Fruit fly (Drosophila melanogaster): ENCODE measurements around the gene Coq4.

Gene Coq4

dm6 chr3L:17428779-17429178 lies 4.6 kb downstream of the Coq4 start, which contains the start of gene Gorab (continued):
- TF ChIP-seq CG7271 (tag; optimal IDR thresholded peaks at IDR 0.05) (peak; percentile 77), p53 (GFP tag; optimal IDR thresholded peaks at IDR 0.05) (no peak), ttk (GFP tag; IDR thresholded peaks at IDR 0.05) (peak; percentile 95), zfh2 (GFP tag; optimal IDR thresholded peaks at IDR 0.05) (peak; percentile 67), CG12299 (tag; optimal IDR thresholded peaks at IDR 0.05) (peak; percentile 26), CG31365 (tag; optimal IDR thresholded peaks at IDR 0.05) (no peak), CG32767 (GFP tag; IDR thresholded peaks at IDR 0.05) (peak; percentile 89), CG17568 (GFP tag; optimal IDR thresholded peaks at IDR 0.05) (peak; percentile 68), grau (tag; optimal IDR thresholded peaks at IDR 0.05) (peak; percentile 85), H2.0 (GFP tag; IDR thresholded peaks at IDR 0.05) (peak; percentile 95), ERR (GFP tag; optimal IDR thresholded peaks at IDR 0.05) (peak; percentile 32), CG14441 (GFP tag; IDR thresholded peaks at IDR 0.05) (peak; percentile 97), D19B (GFP tag; optimal IDR thresholded peaks at IDR 0.05) (peak; percentile 67), CG11085 (GFP tag; IDR thresholded peaks at IDR 0.05) (peak; percentile 94), emc (GFP tag; optimal IDR thresholded peaks at IDR 0.05) (peak; percentile 38), Med (GFP tag) (peak; percentile 95), trh (GFP tag; optimal IDR thresholded peaks at IDR 0.05) (peak; percentile 72), ranshi (GFP tag; IDR thresholded peaks at IDR 0.05) (peak; percentile 92), ci (GFP tag; IDR thresholded peaks at IDR 0.05) (peak; percentile 94), CG12219 (GFP tag; optimal IDR thresholded peaks at IDR 0.05) (peak; percentile 26), Oaz (GFP tag; IDR thresholded peaks at IDR 0.05) (peak; percentile 80), chinmo (GFP tag; IDR thresholded peaks at IDR 0.05; ENCODE audit: partially characterized antibody) (0 out of 4 replicates have a peak, but pooled peaks have one; percentile 5), CG11504 (tag; optimal IDR thresholded peaks at IDR 0.05) (peak; percentile 87), Optix (GFP tag; IDR thresholded peaks at IDR 0.05) (peak; percentile 92), slp2 (GFP tag; optimal IDR thresholded peaks at IDR 0.05) (peak; percentile 72), Mes4 (GFP tag; optimal IDR thresholded peaks at IDR 0.05) (peak; percentile 58), CG7357 (GFP tag; IDR thresholded peaks at IDR 0.05) (peak; percentile 99), CG5953 (GFP tag; IDR thresholded peaks at IDR 0.05) (peak; percentile 84), Deaf1 (tag; optimal IDR thresholded peaks at IDR 0.05) (peak; percentile 52), Rx (GFP tag; IDR thresholded peaks at IDR 0.05) (peak; percentile 90), CG9876 (GFP tag; optimal IDR thresholded peaks at IDR 0.05) (peak; percentile 48), yki (optimal IDR thresholded peaks at IDR 0.05) (no peak), CG6791 (GFP tag; IDR thresholded peaks at IDR 0.05; ENCODE audit: partially characterized antibody) (peak; percentile 52; the same call in 1 of the 3 replicates), CG8290 (GFP tag; optimal IDR thresholded peaks at IDR 0.05) (peak; percentile 85), CG8290 (tag; optimal IDR thresholded peaks at IDR 0.05) (peak in 1 of 2 experiments; percentile 57), zen (tag; optimal IDR thresholded peaks at IDR 0.05) (peak; percentile 91), Neu2 (GFP tag; optimal IDR thresholded peaks at IDR 0.05; ENCODE audit: borderline replicate concordance) (no peak), Abd-B (GFP tag; optimal IDR thresholded peaks at IDR 0.05) (peak; percentile 96), Hr3 (GFP tag; optimal IDR thresholded peaks at IDR 0.05) (peak; percentile 91), CG1233 (GFP tag; optimal IDR thresholded peaks at IDR 0.05) (peak; percentile 68), vfl (GFP tag; optimal IDR thresholded peaks at IDR 0.05) (peak; percentile 25), CG8765 (GFP tag; IDR thresholded peaks at IDR 0.05) (peak; percentile 94), PHDP (tag; optimal IDR thresholded peaks at IDR 0.05) (peak; percentile 84), CG4617 (GFP tag; optimal IDR thresholded peaks at IDR 0.05; ENCODE audit: borderline replicate concordance) (peak; percentile 84), rib (GFP tag; IDR thresholded peaks at IDR 0.05) (peak; percentile 89), Atf3 (GFP tag; optimal IDR thresholded peaks at IDR 0.05) (peak; percentile 83), HLH4C (GFP tag; IDR thresholded peaks at IDR 0.05; ENCODE audit: partially characterized antibody) (peak; percentile 44; the same call in 2 of the 3 replicates), ems (GFP tag; optimal IDR thresholded peaks at IDR 0.05) (peak; percentile 85), CG12104 (GFP tag; optimal IDR thresholded peaks at IDR 0.05) (peak; percentile 90), BtbVII (GFP tag; optimal IDR thresholded peaks at IDR 0.05) (peak; percentile 55), pan (optimal IDR thresholded peaks at IDR 0.05) (no peak), pan (GFP tag; optimal IDR thresholded peaks at IDR 0.05 in 1 of 2, IDR thresholded peaks at IDR 0.05 in 1 of 2) (peak in 1 of 2 experiments; percentile 95)
